Worm (Caenorhabditis elegans) whole organism, L1 larva: ENCODE measurements around the gene nhr-204.

Source experiments
- C04F5.9 ChIP-seq: sonication (generic microtip); optimal IDR thresholded peaks from 2 replicates; lab custom pipeline; 2016; ENCODE audit warnings: missing genetic modification characterization, missing compliant biosample characterization
- ama-1 ChIP-seq: fragments of 150-350 bp; optimal IDR thresholded peaks from 2 replicates; lab custom pipeline; 2014
- ces-1 ChIP-seq: fragments of 150-350 bp; optimal IDR thresholded peaks from 2 replicates; lab custom pipeline; 2014; ENCODE audit warnings: missing biosample characterization, missing genetic modification reagents, missing genetic modification characterization
- fkh-10 ChIP-seq: sonication (generic microtip); optimal IDR thresholded peaks from 2 replicates; lab custom pipeline; 2017; ENCODE audit warnings: missing biosample characterization, missing genetic modification reagents, missing genetic modification characterization
- jun-1 ChIP-seq: fragments of 150-350 bp; optimal IDR thresholded peaks from 2 replicates; lab custom pipeline; 2014; ENCODE audit warnings: missing biosample characterization, missing genetic modification reagents, missing genetic modification characterization
- nhr-11 ChIP-seq: fragments of 150-350 bp; optimal IDR thresholded peaks from 2 replicates; lab custom pipeline; 2014; ENCODE audit warnings: missing biosample characterization, missing genetic modification characterization
- nhr-12 ChIP-seq: sonication (generic microtip); optimal IDR thresholded peaks from 2 replicates; lab custom pipeline; 2017; ENCODE audit warnings: missing biosample characterization, missing genetic modification characterization
- nhr-237 ChIP-seq: fragments of 150-350 bp; optimal IDR thresholded peaks from 2 replicates; lab custom pipeline; 2014; ENCODE audit warnings: missing biosample characterization, missing genetic modification characterization
- nhr-28 ChIP-seq: fragments of 150-350 bp; optimal IDR thresholded peaks from 2 replicates; lab custom pipeline; 2014; ENCODE audit warnings: missing biosample characterization, missing genetic modification characterization
- pax-3 ChIP-seq: fragments of 200-800 bp; sonication (Bioruptor generic); optimal IDR thresholded peaks from 2 replicates; lab custom pipeline; 2018; ENCODE audit warnings: mild to moderate bottlenecking, missing genetic modification characterization, moderate library complexity, missing compliant biosample characterization
- sox-4 ChIP-seq: sonication (generic microtip); optimal IDR thresholded peaks from 2 replicates; lab custom pipeline; 2016; ENCODE audit warnings: missing genetic modification characterization, missing compliant biosample characterization
- unc-62 ChIP-seq: fragments of 150-350 bp; optimal IDR thresholded peaks from 2 replicates; lab custom pipeline; 2014; ENCODE audit warnings: missing biosample characterization, missing genetic modification reagents, missing genetic modification characterization
- ztf-11 ChIP-seq, 2 experiments: sonication (generic microtip); optimal IDR thresholded peaks; 2 replicates each; lab custom pipeline; 2016 to 2017; ENCODE audit warnings: missing genetic modification characterization in 2 of 2, missing biosample characterization in 1 of 2, missing compliant biosample characterization in 1 of 2
- ztf-4 ChIP-seq: fragments of 150-350 bp; optimal IDR thresholded peaks from 2 replicates; lab custom pipeline; 2014; ENCODE audit warnings: missing biosample characterization, missing genetic modification characterization

DNA sequence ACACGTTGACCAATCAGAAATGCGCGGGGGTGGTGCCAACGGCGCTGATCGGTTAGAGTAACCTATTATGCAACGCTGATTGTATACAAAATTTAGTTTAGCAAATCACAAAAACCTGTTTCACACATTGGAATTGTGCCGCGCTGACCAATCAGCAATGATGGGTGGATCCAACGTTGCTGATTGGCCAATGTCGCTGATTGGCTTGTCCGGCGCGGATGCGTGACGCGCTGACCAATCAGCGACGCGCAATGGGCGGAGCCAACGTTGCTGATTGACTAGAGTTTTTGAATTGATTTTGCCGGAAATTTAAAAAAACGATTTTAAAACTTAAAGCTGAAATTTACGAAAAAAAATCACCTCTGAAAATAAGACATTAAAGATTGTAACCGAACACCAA lies 26.7 kb upstream of the nhr-204 start:
- TF ChIP-seq sox-4 (tag; lab: Kevin White, UChicago) (no peak), ztf-4 (tag; lab: Kevin White, UChicago) (no peak), jun-1 (tag; lab: Kevin White, UChicago) (no peak), C04F5.9 (no peak), nhr-12 (tag; lab: Kevin White, UChicago) (no peak), ztf-11 (tag; optimal IDR thresholded peaks at IDR 0.05; lab: Kevin White, UChicago) (no peak), nhr-28 (no peak), nhr-237 (tag; lab: Kevin White, UChicago) (no peak), pax-3 (no peak), unc-62 (GFP tag; lab: Kevin White, UChicago) (no peak), nhr-11 (no peak), ama-1 (lab: Kevin White, UChicago) (no peak), fkh-10 (GFP tag; lab: Kevin White, UChicago) (no peak), ces-1 (GFP tag; lab: Kevin White, UChicago) (no peak)
